Worm (Caenorhabditis elegans): ENCODE results near the gene pkc-2.

ce11 chrX:9397401-9397800 lies 32.8 kb downstream of the pkc-2 start, which contains the start of gene fln-2:
- TF ChIP-seq M03D4.4 (tag; optimal IDR thresholded peaks at IDR 0.05), result no peak
- TF ChIP-seq blmp-1 (tag; optimal IDR thresholded peaks at IDR 0.05), result no peak
- TF ChIP-seq lsy-2 (tag; optimal IDR thresholded peaks at IDR 0.05), result no peak

All from whole organism, mixed stage, embryonic.